Fruit fly (Drosophila melanogaster): ENCODE results near the gene CG13078.

Gene CG13078

dm6 chr2L:19517154-19517814 is 46.4 kb upstream of the CG13078 start, which contains the start of gene Hasp (continued):
- TF ChIP-seq unpg (GFP tag; optimal IDR thresholded peaks at IDR 0.05) (peak; percentile 66), CG6813 (GFP tag; optimal IDR thresholded peaks at IDR 0.05) (peak; percentile 12), org-1 (GFP tag; optimal IDR thresholded peaks at IDR 0.05) (no peak), br (optimal IDR thresholded peaks at IDR 0.05) (no peak), Dll (GFP tag; IDR thresholded peaks at IDR 0.05; ENCODE audit: partially characterized antibody) (peak; percentile 68), CG31441 (GFP tag; IDR thresholded peaks at IDR 0.05) (peak; percentile 65), corto (GFP tag; optimal IDR thresholded peaks at IDR 0.05) (no peak), tll (GFP tag; optimal IDR thresholded peaks at IDR 0.05) (no peak), CG13424 (tag; optimal IDR thresholded peaks at IDR 0.05) (peak; percentile 51), Nf-YB (GFP tag; optimal IDR thresholded peaks at IDR 0.05) (peak; percentile 10), CG11456 (GFP tag; IDR thresholded peaks at IDR 0.05) (peak; percentile 60; the same call in 2 of the 3 replicates), emc (GFP tag; optimal IDR thresholded peaks at IDR 0.05) (no peak), Taf1 (GFP tag; IDR thresholded peaks at IDR 0.05) (no peak), CG7928 (GFP tag; optimal IDR thresholded peaks at IDR 0.05) (no peak), CG8290 (GFP tag; optimal IDR thresholded peaks at IDR 0.05) (peak; percentile 54), CG8290 (tag; optimal IDR thresholded peaks at IDR 0.05) (no peak), lola (GFP tag; optimal IDR thresholded peaks at IDR 0.05) (peak in 1 of 3 experiments; percentile 38), sob (GFP tag; IDR thresholded peaks at IDR 0.05) (peak; percentile 65), CG3407 (GFP tag; optimal IDR thresholded peaks at IDR 0.05) (no peak), chinmo (GFP tag; IDR thresholded peaks at IDR 0.05; ENCODE audit: partially characterized antibody) (peak; percentile 72; the same call in 1 of the 4 replicates), bowl (GFP tag; IDR thresholded peaks at IDR 0.05) (no peak), CG2712 (tag; optimal IDR thresholded peaks at IDR 0.05) (peak; percentile 72), p53 (GFP tag; optimal IDR thresholded peaks at IDR 0.05) (no peak), CG4820 (GFP tag; optimal IDR thresholded peaks at IDR 0.05) (peak; percentile 58), Nf-YA (GFP tag; IDR thresholded peaks at IDR 0.05) (no peak), CG13296 (GFP tag; optimal IDR thresholded peaks at IDR 0.05) (peak; percentile 37), NK7.1 (GFP tag; optimal IDR thresholded peaks at IDR 0.05) (no peak), crol (GFP tag; IDR thresholded peaks at IDR 0.05) (no peak), CG2889 (GFP tag; IDR thresholded peaks at IDR 0.05) (no peak), Chrac-16 (GFP tag; optimal IDR thresholded peaks at IDR 0.05) (peak; percentile 40), Spps (tag; optimal IDR thresholded peaks at IDR 0.05) (peak; percentile 52), zen (tag; optimal IDR thresholded peaks at IDR 0.05) (no peak), pzg (GFP tag; optimal IDR thresholded peaks at IDR 0.05) (peak; percentile 16), zfh1 (GFP tag; IDR thresholded peaks at IDR 0.05) (peak; percentile 79), Scr (GFP tag; IDR thresholded peaks at IDR 0.05; ENCODE audit: partially characterized antibody) (peak; percentile 60), gro (GFP tag; optimal IDR thresholded peaks at IDR 0.05) (no peak), Med (GFP tag) (peak; percentile 81), Asciz (GFP tag; optimal IDR thresholded peaks at IDR 0.05) (peak; percentile 58), CG17829 (tag; optimal IDR thresholded peaks at IDR 0.05) (peak; percentile 62), Doc2 (GFP tag; IDR thresholded peaks at IDR 0.05) (no peak), Opbp (GFP tag; IDR thresholded peaks at IDR 0.05; ENCODE audit: partially characterized antibody) (peak; percentile 84; the same call in 2 of the 3 replicates), pita (GFP tag; optimal IDR thresholded peaks at IDR 0.05) (no peak), CG8388 (GFP tag; optimal IDR thresholded peaks at IDR 0.05) (peak; percentile 59), CG2202 (tag; optimal IDR thresholded peaks at IDR 0.05) (peak; percentile 22), ci (GFP tag; IDR thresholded peaks at IDR 0.05) (peak; percentile 71; the same call in 2 of the 3 replicates), Sry-δ (GFP tag; optimal IDR thresholded peaks at IDR 0.05) (no peak), hkb (optimal IDR thresholded peaks at IDR 0.05) (no peak), hkb (GFP tag; IDR thresholded peaks at IDR 0.05) (peak; percentile 52; the same call in 1 of the 2 replicates), CG4424 (GFP tag; optimal IDR thresholded peaks at IDR 0.05) (peak; percentile 46), Dp (GFP tag; optimal IDR thresholded peaks at IDR 0.05) (peak; percentile 7)
